Fruit fly (Drosophila melanogaster) S2 (cell line): ENCODE results near the gene Cpsf100.

ENCODE experiments used
- CG8478 ChIP-seq: fragments of >200 bp; optimal IDR thresholded peaks from 2 replicates; lab custom pipeline; 2018
- CTCF ChIP-seq, 2 experiments: fragments of >200 bp; optimal IDR thresholded peaks; 2 replicates each; lab custom pipeline; 2018

Cpsf100 gene

dm6 chr3R:29038960-29039581, 4.7 kb downstream of the Cpsf100 start, which contains the start of the genes Slu7 and Pkc98E:
Slu7 (minus strand) TSS chr3R:29039071.
Pkc98E (plus strand) TSS chr3R:29039156.
- TF ChIP-seq CG8478 (lab: Kevin White, UChicago) (no peak), CTCF (optimal IDR thresholded peaks at IDR 0.05; lab: Kevin White, UChicago) (no peak)

- no peak for TF ChIP-seq CTCF (optimal IDR thresholded peaks at IDR 0.05; lab: Kevin White, UChicago)
- no peak for TF ChIP-seq CG8478 (lab: Kevin White, UChicago)
These were observed 5.5 kb downstream of the Cpsf100 start for dm6 chr3R:29039704-29040430.

- TF ChIP-seq CG8478 (lab: Kevin White, UChicago): no peak
- no peak for TF ChIP-seq CTCF (optimal IDR thresholded peaks at IDR 0.05; lab: Kevin White, UChicago)
These were observed 6.3 kb downstream of the Cpsf100 start for dm6 chr3R:29040526-29041195.

- no peak for TF ChIP-seq CG8478 (lab: Kevin White, UChicago)
- TF ChIP-seq CTCF (optimal IDR thresholded peaks at IDR 0.05; lab: Kevin White, UChicago): no peak
These were observed 14.8 kb downstream of the Cpsf100 start, which contains the start of gene CG11837 for dm6 chr3R:29049055-29049722. CG11837 (plus strand) TSS chr3R:29049493.

dm6 chr3R:29050756-29051155, 16.4 kb downstream of the Cpsf100 start, which contains the start of gene CG11841:
CG11841 (plus strand) TSS chr3R:29051056.
- TF ChIP-seq CG8478 (lab: Kevin White, UChicago): no peak
- TF ChIP-seq CTCF (optimal IDR thresholded peaks at IDR 0.05; lab: Kevin White, UChicago): no peak

dm6 chr3R:29052380-29052779, 18.0 kb downstream of the Cpsf100 start, which contains the start of gene CG11842:
CG11842 (plus strand) TSS chr3R:29052680.
- TF ChIP-seq CTCF (optimal IDR thresholded peaks at IDR 0.05; lab: Kevin White, UChicago) (no peak), CG8478 (lab: Kevin White, UChicago) (no peak)

- TF ChIP-seq CG8478 (lab: Kevin White, UChicago) (no peak), CTCF (optimal IDR thresholded peaks at IDR 0.05; lab: Kevin White, UChicago) (no peak)
These were observed 19.7 kb downstream of the Cpsf100 start, which contains the start of gene CG11843 for dm6 chr3R:29054047-29054446. CG11843 (plus strand) TSS chr3R:29054347.

dm6 chr3R:29055710-29056109, 21.3 kb downstream of the Cpsf100 start, which contains the start of gene Sirt7:
Sirt7 (plus strand) TSS chr3R:29055927.
- TF ChIP-seq CTCF (optimal IDR thresholded peaks at IDR 0.05; lab: Kevin White, UChicago): peak in 1 of 2 experiments; percentile 27
- no peak for TF ChIP-seq CG8478 (lab: Kevin White, UChicago)

dm6 chr3R:29059385-29059784, 25.0 kb downstream of the Cpsf100 start:
- TF ChIP-seq CTCF (optimal IDR thresholded peaks at IDR 0.05; lab: Kevin White, UChicago) (no peak), CG8478 (lab: Kevin White, UChicago) (no peak)

dm6 chr3R:29062717-29063206, 28.4 kb downstream of the Cpsf100 start, which contains the start of the genes Cul5 and Bicra:
Cul5 (minus strand) TSS chr3R:29062975.
Bicra (plus strand) TSS chr3R:29063040.
- no peak for TF ChIP-seq CG8478 (lab: Kevin White, UChicago)
- no peak for TF ChIP-seq CTCF (optimal IDR thresholded peaks at IDR 0.05; lab: Kevin White, UChicago)

dm6 chr3R:29063207-29063920, 29.0 kb downstream of the Cpsf100 start:
- TF ChIP-seq CG8478 (lab: Kevin White, UChicago): no peak
- TF ChIP-seq CTCF (optimal IDR thresholded peaks at IDR 0.05; lab: Kevin White, UChicago): peak in 1 of 2 experiments; percentile 30

- TF ChIP-seq CG8478 (lab: Kevin White, UChicago): no peak
- TF ChIP-seq CTCF (optimal IDR thresholded peaks at IDR 0.05; lab: Kevin White, UChicago): peak in 1 of 2 experiments; percentile 11
These were observed 29.6 kb downstream of the Cpsf100 start for dm6 chr3R:29063921-29064460.

dm6 chr3R:29064682-29065100, 30.3 kb downstream of the Cpsf100 start:
- TF ChIP-seq CG8478 (lab: Kevin White, UChicago): no peak
- TF ChIP-seq CTCF (optimal IDR thresholded peaks at IDR 0.05; lab: Kevin White, UChicago): no peak
